Fruit fly (Drosophila melanogaster): ENCODE data around the gene Frl.

Frl gene

dm6 chr3L:14028485-14029384 is 24.3 kb upstream of the Frl start, which contains the start of gene Ptip (continued):
- TF ChIP-seq vfl (GFP tag; optimal IDR thresholded peaks at IDR 0.05) (no peak), Oaz (GFP tag; IDR thresholded peaks at IDR 0.05) (no peak), Hsf (GFP tag; optimal IDR thresholded peaks at IDR 0.05) (peak; percentile 14), onecut (GFP tag; IDR thresholded peaks at IDR 0.05) (peak; percentile 77), CG16813 (GFP tag; IDR thresholded peaks at IDR 0.05; ENCODE audit: partially characterized antibody) (peak; percentile 98), Aef1 (GFP tag; IDR thresholded peaks at IDR 0.05) (no peak), ham (GFP tag; IDR thresholded peaks at IDR 0.05) (no peak), Sry-δ (GFP tag; optimal IDR thresholded peaks at IDR 0.05) (peak; percentile 99), nerfin-2 (GFP tag; IDR thresholded peaks at IDR 0.05; ENCODE audit: partially characterized antibody) (peak; percentile 93), hb (GFP tag; IDR thresholded peaks at IDR 0.05; ENCODE audit: partially characterized antibody) (peak; percentile 94), NFAT (GFP tag; IDR thresholded peaks at IDR 0.05) (peak; percentile 66), lbe (GFP tag; optimal IDR thresholded peaks at IDR 0.05) (no peak), CG13123 (GFP tag; optimal IDR thresholded peaks at IDR 0.05) (no peak), CG10959 (GFP tag; IDR thresholded peaks at IDR 0.05) (no peak), Bteb2 (GFP tag; optimal IDR thresholded peaks at IDR 0.05) (no peak), prd (optimal IDR thresholded peaks at IDR 0.05) (no peak), prd (GFP tag; IDR thresholded peaks at IDR 0.05) (0 out of 3 replicates have a peak, but pooled peaks have one; percentile 19), CG18476 (GFP tag; optimal IDR thresholded peaks at IDR 0.05) (no peak), Hey (tag; optimal IDR thresholded peaks at IDR 0.05) (no peak), NC2β (GFP tag; optimal IDR thresholded peaks at IDR 0.05) (no peak), MBD-R2 (GFP tag; IDR thresholded peaks at IDR 0.05) (peak; percentile 75), fd3F (GFP tag; optimal IDR thresholded peaks at IDR 0.05) (no peak), croc (GFP tag; conservative IDR thresholded peaks at IDR 0.05) (no peak), CG42726 (GFP tag; IDR thresholded peaks at IDR 0.05; ENCODE audit: partially characterized antibody) (peak; percentile 97), nmo (GFP tag; optimal IDR thresholded peaks at IDR 0.05) (peak; percentile 64), Hmx (GFP tag; optimal IDR thresholded peaks at IDR 0.05) (no peak), slp2 (GFP tag; optimal IDR thresholded peaks at IDR 0.05) (no peak), vvl (GFP tag; IDR thresholded peaks at IDR 0.05) (peak; percentile 71), jigr1 (GFP tag; IDR thresholded peaks at IDR 0.05) (no peak), ssp (GFP tag; IDR thresholded peaks at IDR 0.05) (no peak), HLH4C (GFP tag; IDR thresholded peaks at IDR 0.05; ENCODE audit: partially characterized antibody) (peak; percentile 95), Dp (GFP tag; optimal IDR thresholded peaks at IDR 0.05) (peak; percentile 83), amos (GFP tag; IDR thresholded peaks at IDR 0.05; ENCODE audit: partially characterized antibody) (peak; percentile 99), phol (tag; optimal IDR thresholded peaks at IDR 0.05) (peak; percentile 91), CG3407 (GFP tag; optimal IDR thresholded peaks at IDR 0.05) (no peak), ems (GFP tag; optimal IDR thresholded peaks at IDR 0.05) (no peak), PHDP (tag; optimal IDR thresholded peaks at IDR 0.05) (no peak), CG1603 (tag; optimal IDR thresholded peaks at IDR 0.05) (no peak), CG8089 (GFP tag; optimal IDR thresholded peaks at IDR 0.05) (no peak), CG32767 (GFP tag; IDR thresholded peaks at IDR 0.05) (no peak), cad (GFP tag; optimal IDR thresholded peaks at IDR 0.05) (peak; percentile 95), NK7.1 (GFP tag; optimal IDR thresholded peaks at IDR 0.05) (peak; percentile 1), YL-1 (GFP tag; optimal IDR thresholded peaks at IDR 0.05) (peak; percentile 75), CG2116 (GFP tag; optimal IDR thresholded peaks at IDR 0.05) (peak; percentile 91), Trl (optimal IDR thresholded peaks at IDR 0.05) (no peak), Trl (GFP tag; optimal IDR thresholded peaks at IDR 0.05) (no peak), CG9932 (GFP tag; IDR thresholded peaks at IDR 0.05) (peak; percentile 67), E2f1 (GFP tag; IDR thresholded peaks at IDR 0.05) (peak; percentile 98), ewg (GFP tag; optimal IDR thresholded peaks at IDR 0.05) (peak; percentile 40), cas (GFP tag; IDR thresholded peaks at IDR 0.05) (no peak)
